Fruit fly (Drosophila melanogaster) whole organism, embryonic: ENCODE results near the gene Acp29AB.

Source experiments
- Atf6 ChIP-seq: fragments of 200-800 bp; sonication (Bioruptor generic); IDR thresholded peaks from 2 replicates; pipeline ENCODE4 v1.3.6; 2022; ENCODE audit warnings: missing biosample characterization, missing genetic modification characterization
- BEAF-32 ChIP-seq: fragments of 200-800 bp; sonication (Bioruptor generic); optimal IDR thresholded peaks from 3 replicates; lab custom pipeline; 2017; ENCODE audit warnings: missing biosample characterization, missing genetic modification characterization, mild to moderate bottlenecking, moderate library complexity, missing genetic modification reagents
- CG11247 ChIP-seq: fragments of 200-800 bp; sonication (Bioruptor generic); IDR thresholded peaks from 2 replicates; pipeline ENCODE4 v1.3.6; 2022; ENCODE audit warnings: missing biosample characterization, missing genetic modification characterization
- CG11696 ChIP-seq: fragments of 200-800 bp; sonication (Bioruptor generic); IDR thresholded peaks from 2 replicates; pipeline ENCODE4 v1.3.6; 2022; ENCODE audit warnings: missing biosample characterization, missing genetic modification characterization
- CG14965 ChIP-seq: fragments of 200-800 bp; sonication (Bioruptor generic); optimal IDR thresholded peaks from 2 replicates; lab custom pipeline; 2016; ENCODE audit warnings: missing biosample characterization, missing genetic modification characterization, borderline replicate concordance
- CG15269 ChIP-seq: fragments of 200-800 bp; sonication (Bioruptor generic); optimal IDR thresholded peaks from 2 replicates; lab custom pipeline; 2018; ENCODE audit warnings: missing biosample characterization, mild to moderate bottlenecking, missing genetic modification characterization, moderate library complexity
- CG1647 ChIP-seq: fragments of 200-800 bp; sonication (Bioruptor generic); optimal IDR thresholded peaks from 3 replicates; lab custom pipeline; 2016; ENCODE audit warnings: missing biosample characterization, missing genetic modification characterization
- CG17359 ChIP-seq: fragments of 200-800 bp; sonication (Bioruptor generic); optimal IDR thresholded peaks from 3 replicates; lab custom pipeline; 2018; ENCODE audit warnings: missing biosample characterization, mild to moderate bottlenecking, missing genetic modification characterization, moderate library complexity
- CG17385 ChIP-seq: fragments of 200-800 bp; sonication (Bioruptor generic); optimal IDR thresholded peaks from 3 replicates; lab custom pipeline; 2018; ENCODE audit warnings: missing biosample characterization, mild to moderate bottlenecking, missing genetic modification characterization
- CG2712 ChIP-seq: fragments of 200-800 bp; optimal IDR thresholded peaks from 3 replicates; lab custom pipeline; 2019; ENCODE audit warnings: missing biosample characterization, mild to moderate bottlenecking, missing genetic modification characterization, moderate library complexity
- CG31365 ChIP-seq: fragments of 200-800 bp; sonication (Bioruptor generic); optimal IDR thresholded peaks from 2 replicates; lab custom pipeline; 2018; ENCODE audit warnings: missing biosample characterization, mild to moderate bottlenecking, missing genetic modification characterization
- CG3838 ChIP-seq: fragments of 200-800 bp; sonication (Bioruptor generic); optimal IDR thresholded peaks from 3 replicates; lab custom pipeline; 2016; ENCODE audit warnings: missing biosample characterization, missing genetic modification characterization
- CG4360 ChIP-seq: fragments of 200-800 bp; sonication (Bioruptor generic); IDR thresholded peaks from 2 replicates; pipeline ENCODE4 v1.3.6; 2022; ENCODE audit warnings: missing biosample characterization, missing genetic modification characterization
- CG4617 ChIP-seq: fragments of 200-800 bp; sonication (Bioruptor generic); optimal IDR thresholded peaks from 3 replicates; lab custom pipeline; 2016; ENCODE audit warnings: missing biosample characterization, missing genetic modification characterization, borderline replicate concordance
- CG6175 ChIP-seq: fragments of 200-800 bp; sonication (Bioruptor generic); IDR thresholded peaks from 3 replicates; pipeline ENCODE4 v1.3.6; 2022; ENCODE audit warnings: missing biosample characterization, missing genetic modification characterization
- CG9817 ChIP-seq: fragments of 200-800 bp; sonication (Bioruptor generic); optimal IDR thresholded peaks from 2 replicates; lab custom pipeline; 2018; ENCODE audit warnings: missing biosample characterization, mild to moderate bottlenecking, missing genetic modification characterization, moderate library complexity
- CTCF ChIP-seq: fragments of 200-800 bp; sonication (Bioruptor generic); optimal IDR thresholded peaks from 2 replicates; lab custom pipeline; 2017; ENCODE audit warnings: missing biosample characterization, mild to moderate bottlenecking, missing genetic modification characterization, moderate library complexity
- Camta ChIP-seq: fragments of 200-800 bp; sonication (Bioruptor generic); optimal IDR thresholded peaks from 2 replicates; lab custom pipeline; 2016; ENCODE audit warnings: missing biosample characterization, missing genetic modification characterization
- Dad ChIP-seq: fragments of 200-800 bp; sonication (Bioruptor generic); optimal IDR thresholded peaks from 3 replicates; lab custom pipeline; 2016; ENCODE audit warnings: missing biosample characterization, missing genetic modification characterization
- ERR ChIP-seq: fragments of 200-800 bp; sonication (Bioruptor generic); optimal IDR thresholded peaks from 2 replicates; lab custom pipeline; 2016; ENCODE audit warnings: missing biosample characterization, missing genetic modification characterization
- HLH54F ChIP-seq: fragments of 200-800 bp; sonication (Bioruptor generic); optimal IDR thresholded peaks from 3 replicates; lab custom pipeline; 2016; ENCODE audit warnings: missing biosample characterization, missing genetic modification characterization
- Med ChIP-seq: fragments of 200-800 bp; sonication (Bioruptor generic); peaks from one replicate; lab custom pipeline; 2016; ENCODE audit warnings: missing biosample characterization, missing genetic modification characterization, mild to moderate bottlenecking, inconsistent platforms, moderate library complexity
- Mes4 ChIP-seq: fragments of 200-800 bp; sonication (Bioruptor generic); optimal IDR thresholded peaks from 2 replicates; lab custom pipeline; 2016; ENCODE audit warnings: missing biosample characterization, missing genetic modification characterization
- NC2β ChIP-seq: fragments of 200-800 bp; sonication (Bioruptor generic); optimal IDR thresholded peaks from 2 replicates; lab custom pipeline; 2016; ENCODE audit warnings: missing biosample characterization, missing genetic modification characterization
- NfI ChIP-seq: fragments of 200-800 bp; sonication (Bioruptor generic); optimal IDR thresholded peaks from 3 replicates; lab custom pipeline; 2018; ENCODE audit warnings: missing biosample characterization, mild to moderate bottlenecking, missing genetic modification characterization, moderate library complexity
- Ssrp ChIP-seq: fragments of 200-800 bp; sonication (Bioruptor generic); optimal IDR thresholded peaks from 2 replicates; lab custom pipeline; 2018; ENCODE audit warnings: missing biosample characterization, mild to moderate bottlenecking, missing genetic modification characterization, moderate library complexity
- Stat92E ChIP-seq, 3 experiments: fragments of >200 bp in 2 of 3; fragments of 200-800 bp in 1 of 3; sonication (Bioruptor generic) in 1 of 3; optimal IDR thresholded peaks; 2 replicates each; lab custom pipeline; 2017 to 2019; ENCODE audit warnings: missing biosample characterization in 3 of 3, missing genetic modification characterization in 3 of 3, mild to moderate bottlenecking in 1 of 3, moderate library complexity in 1 of 3
- ac ChIP-seq: fragments of 200-800 bp; sonication (Bioruptor generic); optimal IDR thresholded peaks from 3 replicates; lab custom pipeline; 2017; ENCODE audit warnings: missing biosample characterization, mild to moderate bottlenecking, missing genetic modification characterization
- ase ChIP-seq: fragments of 200-800 bp; sonication (Bioruptor generic); IDR thresholded peaks from 3 replicates; pipeline ENCODE4 v1.3.6; 2022; ENCODE audit warnings: missing biosample characterization, missing genetic modification characterization
- ash1 ChIP-seq: fragments of 200-800 bp; sonication (Bioruptor generic); optimal IDR thresholded peaks from 2 replicates; lab custom pipeline; 2018; ENCODE audit warnings: missing biosample characterization, mild to moderate bottlenecking, missing genetic modification characterization
- bsh ChIP-seq, 2 experiments: fragments of 200-800 bp; sonication (Bioruptor generic); optimal IDR thresholded peaks; 2 replicates each; lab custom pipeline; 2017 to 2018; ENCODE audit warnings: mild to moderate bottlenecking in 2 of 2, missing biosample characterization in 2 of 2, missing genetic modification characterization in 2 of 2, moderate library complexity in 1 of 2
- chm ChIP-seq: fragments of 200-800 bp; sonication (Bioruptor generic); IDR thresholded peaks from 2 replicates; pipeline ENCODE4 v1.3.6; 2022; ENCODE audit warnings: missing biosample characterization, missing genetic modification characterization
- crc ChIP-seq: fragments of 200-800 bp; sonication (Bioruptor generic); optimal IDR thresholded peaks from 2 replicates; lab custom pipeline; 2016; ENCODE audit warnings: missing biosample characterization, missing genetic modification characterization
- croc ChIP-seq: fragments of 200-800 bp; sonication (Bioruptor generic); conservative IDR thresholded peaks from 3 replicates; pipeline ENCODE4 v1.3.6; 2022; ENCODE audit warnings: missing biosample characterization, missing genetic modification characterization
- dmrt99B ChIP-seq: fragments of 200-800 bp; sonication (Bioruptor generic); optimal IDR thresholded peaks from 2 replicates; lab custom pipeline; 2018; ENCODE audit warnings: missing biosample characterization, mild to moderate bottlenecking, missing genetic modification characterization, moderate library complexity
- en ChIP-seq: fragments of 200-800 bp; sonication (Bioruptor generic); optimal IDR thresholded peaks from 2 replicates; lab custom pipeline; 2016; ENCODE audit warnings: missing biosample characterization, missing genetic modification characterization
- fd102C ChIP-seq: fragments of 200-800 bp; sonication (Bioruptor generic); optimal IDR thresholded peaks from 2 replicates; lab custom pipeline; 2018; ENCODE audit warnings: missing biosample characterization, mild to moderate bottlenecking, missing genetic modification characterization, moderate library complexity
- fd64A ChIP-seq: fragments of 200-800 bp; sonication (Bioruptor generic); optimal IDR thresholded peaks from 3 replicates; lab custom pipeline; 2018; ENCODE audit warnings: missing biosample characterization, mild to moderate bottlenecking, missing genetic modification characterization
- jing ChIP-seq: fragments of 200-800 bp; sonication (Bioruptor generic); optimal IDR thresholded peaks from 2 replicates; lab custom pipeline; 2018; ENCODE audit warnings: missing biosample characterization, mild to moderate bottlenecking, missing genetic modification characterization
- lola ChIP-seq, 3 experiments: fragments of >200 bp in 2 of 3; fragments of 200-800 bp in 1 of 3; sonication (Bioruptor generic) in 1 of 3; optimal IDR thresholded peaks; 2 replicates each; lab custom pipeline; 2017 to 2019; ENCODE audit warnings: missing biosample characterization in 3 of 3, missing genetic modification characterization in 3 of 3, mild to moderate bottlenecking in 1 of 3, moderate library complexity in 1 of 3
- odd ChIP-seq: fragments of 200-800 bp; sonication (Bioruptor generic); optimal IDR thresholded peaks from 2 replicates; lab custom pipeline; 2017; ENCODE audit warnings: missing biosample characterization, mild to moderate bottlenecking, missing genetic modification characterization
- p53 ChIP-seq: fragments of 200-800 bp; sonication (Bioruptor generic); optimal IDR thresholded peaks from 2 replicates; lab custom pipeline; 2016; ENCODE audit warnings: missing biosample characterization, missing genetic modification characterization
- pb ChIP-seq: fragments of 200-800 bp; sonication (Bioruptor generic); optimal IDR thresholded peaks from 3 replicates; lab custom pipeline; 2016; ENCODE audit warnings: missing biosample characterization, missing genetic modification characterization
- rib ChIP-seq: fragments of 200-800 bp; sonication (Bioruptor generic); IDR thresholded peaks from 2 replicates; pipeline ENCODE4 v1.3.6; 2022; ENCODE audit warnings: missing biosample characterization, missing genetic modification characterization
- sob ChIP-seq: fragments of 200-800 bp; sonication (Bioruptor generic); IDR thresholded peaks from 2 replicates; pipeline ENCODE4 v1.3.6; 2022; ENCODE audit warnings: missing biosample characterization, missing genetic modification characterization
- ssp ChIP-seq: fragments of 200-800 bp; sonication (Bioruptor generic); IDR thresholded peaks from 2 replicates; pipeline ENCODE4 v1.3.6; 2022; ENCODE audit warnings: missing biosample characterization, missing genetic modification characterization
- stc ChIP-seq: fragments of 200-800 bp; sonication (Bioruptor generic); IDR thresholded peaks from 2 replicates; pipeline ENCODE4 v1.3.6; 2022; ENCODE audit warnings: missing biosample characterization, missing genetic modification characterization
- stwl ChIP-seq: fragments of 200-800 bp; sonication (Bioruptor generic); optimal IDR thresholded peaks from 3 replicates; lab custom pipeline; 2018; ENCODE audit warnings: missing biosample characterization, mild to moderate bottlenecking, missing genetic modification characterization, moderate library complexity
- sug ChIP-seq: fragments of 200-800 bp; optimal IDR thresholded peaks from 2 replicates; lab custom pipeline; 2019; ENCODE audit warnings: missing biosample characterization, mild to moderate bottlenecking, missing genetic modification characterization, moderate library complexity
- tgo ChIP-seq: fragments of 200-800 bp; sonication (Bioruptor generic); IDR thresholded peaks from 3 replicates; pipeline ENCODE4 v1.3.6; 2022; ENCODE audit warnings: missing biosample characterization, missing genetic modification characterization
- tx ChIP-seq: fragments of 200-800 bp; sonication (Bioruptor generic); optimal IDR thresholded peaks from 2 replicates; lab custom pipeline; 2016; ENCODE audit warnings: missing biosample characterization, missing genetic modification characterization

The Acp29AB gene

DNA sequence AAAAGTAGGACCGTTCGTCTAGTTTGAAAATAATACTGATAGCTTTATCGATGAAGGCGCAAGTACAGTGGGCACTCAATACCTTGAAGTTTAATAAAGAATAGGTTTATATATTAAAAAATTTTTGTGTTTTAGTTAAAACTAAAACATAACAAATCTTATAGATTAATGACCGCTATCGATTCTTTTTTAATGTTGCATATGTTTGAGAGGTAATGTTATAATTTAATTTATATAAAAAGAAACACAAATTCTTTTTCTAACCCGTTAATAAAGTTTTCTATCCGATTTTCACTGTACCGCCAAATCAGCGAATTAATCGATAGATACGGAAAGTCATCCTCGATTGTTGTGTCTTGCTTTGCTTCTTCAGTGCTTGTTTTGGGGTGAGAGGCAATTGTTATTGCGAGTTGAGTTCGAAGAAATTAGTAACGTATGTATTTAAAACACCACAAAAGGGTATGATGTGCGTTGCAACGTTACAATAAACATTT lies 8.9 kb downstream of the Acp29AB start, which contains the start of the genes Dad1 and CG13384 (continued):
- TF ChIP-seq fd102C (peak; percentile 55), CG4617 (peak; percentile 50), ash1 (GFP tag; lab: Kevin White, UChicago) (no peak), chm (GFP tag; lab: Robert Waterston, UW) (peak; percentile 70; the same call in 1 of the 2 replicates), CG15269 (peak; percentile 96), CG17359 (peak; percentile 92), lola (GFP tag; optimal IDR thresholded peaks at IDR 0.05; lab: Kevin White, UChicago) (peak in 1 of 3 experiments; percentile 93), CG2712 (tag; lab: Kevin White, UChicago) (peak; percentile 97), en (GFP tag; lab: Kevin White, UChicago) (no peak), crc (GFP tag; lab: Kevin White, UChicago) (no peak), sob (GFP tag; lab: Robert Waterston, UW) (peak; percentile 93), HLH54F (GFP tag; lab: Kevin White, UChicago) (peak; percentile 64), CG4360 (0 out of 2 replicates have a peak, but pooled peaks have one; percentile 42), pb (GFP tag; lab: Kevin White, UChicago) (no peak), CG11696 (GFP tag; lab: Robert Waterston, UW) (peak; percentile 65), NfI (GFP tag; lab: Kevin White, UChicago) (peak; percentile 91), CG9817 (tag; lab: Kevin White, UChicago) (peak; percentile 94), Ssrp (tag; lab: Kevin White, UChicago) (peak; percentile 90), Atf6 (peak; percentile 93), Camta (GFP tag; lab: Kevin White, UChicago) (peak; percentile 56), tgo (GFP tag; lab: Robert Waterston, UW) (peak; percentile 94), CG11247 (GFP tag; lab: Robert Waterston, UW) (peak; percentile 86), CG31365 (tag; lab: Kevin White, UChicago) (no peak), sug (tag; lab: Kevin White, UChicago) (peak; percentile 96), Dad (GFP tag; lab: Kevin White, UChicago) (peak; percentile 44), CG1647 (GFP tag; lab: Kevin White, UChicago) (peak; percentile 32), tx (GFP tag; lab: Kevin White, UChicago) (peak; percentile 45), p53 (GFP tag; lab: Kevin White, UChicago) (no peak), fd64A (no peak), rib (peak; percentile 88), CTCF (GFP tag; lab: Kevin White, UChicago) (no peak), dmrt99B (peak; percentile 94), ac (GFP tag; lab: Kevin White, UChicago) (no peak), CG6175 (GFP tag; lab: Robert Waterston, UW) (peak; percentile 80; the same call in 2 of the 3 replicates), odd (GFP tag; lab: Kevin White, UChicago) (peak; percentile 87), ERR (GFP tag; lab: Kevin White, UChicago) (peak; percentile 13), CG3838 (GFP tag; lab: Kevin White, UChicago) (peak; percentile 60), jing (GFP tag; lab: Kevin White, UChicago) (no peak), CG14965 (GFP tag; lab: Kevin White, UChicago) (no peak), stwl (tag; lab: Kevin White, UChicago) (peak; percentile 79), ase (GFP tag; lab: Robert Waterston, UW) (peak; percentile 76; the same call in 2 of the 3 replicates), BEAF-32 (GFP tag; lab: Kevin White, UChicago) (peak; percentile 68), Stat92E (GFP tag; optimal IDR thresholded peaks at IDR 0.05; lab: Kevin White, UChicago) (peak in 1 of 3 experiments; percentile 81), ssp (GFP tag; lab: Robert Waterston, UW) (peak; percentile 86), Med (GFP tag; lab: Kevin White, UChicago) (peak; percentile 78), NC2β (GFP tag; lab: Kevin White, UChicago) (peak; percentile 28), bsh (GFP tag; optimal IDR thresholded peaks at IDR 0.05; lab: Kevin White, UChicago) (peak in 1 of 2 experiments; percentile 90), CG17385 (GFP tag; lab: Kevin White, UChicago) (peak; percentile 92), Mes4 (GFP tag; lab: Kevin White, UChicago) (peak; percentile 29), croc (GFP tag; lab: Robert Waterston, UW) (peak; percentile 90), stc (GFP tag; lab: Robert Waterston, UW) (peak; percentile 89)
